Worm (Caenorhabditis elegans) whole organism, mixed stage, embryonic: ENCODE results near the gene tiar-1.
A peak's percentile ranks its signal among the peaks of the same experiment; 100 is the strongest.

Experiments
- M03D4.4 ChIP-seq: sonication (generic microtip); optimal IDR thresholded peaks from 2 replicates; lab custom pipeline; 2017; ENCODE audit warnings: mild to moderate bottlenecking, missing genetic modification characterization, missing compliant biosample characterization
- bed-3 ChIP-seq: fragments of 200-800 bp; sonication (Bioruptor generic); optimal IDR thresholded peaks from 3 replicates; lab custom pipeline; 2018; ENCODE audit warnings: mild to moderate bottlenecking, missing genetic modification characterization, moderate library complexity, missing compliant biosample characterization
- ceh-39 ChIP-seq: fragments of 150-350 bp; optimal IDR thresholded peaks from 2 replicates; lab custom pipeline; 2014; ENCODE audit warnings: missing biosample characterization, missing genetic modification characterization
- ceh-43 ChIP-seq: fragments of 200-800 bp; sonication (Bioruptor generic); optimal IDR thresholded peaks from 2 replicates; lab custom pipeline; 2018; ENCODE audit warnings: mild to moderate bottlenecking, missing genetic modification characterization, moderate library complexity, missing compliant biosample characterization
- ceh-83 ChIP-seq: fragments of 200-800 bp; sonication (Bioruptor generic); optimal IDR thresholded peaks from 2 replicates; lab custom pipeline; 2018; ENCODE audit warnings: mild to moderate bottlenecking, missing genetic modification characterization, missing compliant biosample characterization
- ces-1 ChIP-seq: fragments of 150-350 bp; optimal IDR thresholded peaks from 2 replicates; lab custom pipeline; 2014; ENCODE audit warnings: missing biosample characterization, missing genetic modification reagents, missing genetic modification characterization
- elt-1 ChIP-seq: sonication (generic microtip); optimal IDR thresholded peaks from 2 replicates; lab custom pipeline; 2017; ENCODE audit warnings: missing genetic modification characterization, mild to moderate bottlenecking, missing compliant biosample characterization, antibody characterized with exemption, moderate library complexity, borderline replicate concordance; ENCODE audit not compliant: insufficient read depth
- elt-3 ChIP-seq: fragments of 150-350 bp; optimal IDR thresholded peaks from 2 replicates; lab custom pipeline; 2014; ENCODE audit warnings: missing biosample characterization, missing genetic modification characterization
- ham-2 ChIP-seq: fragments of 200-800 bp; sonication (Bioruptor generic); optimal IDR thresholded peaks from 2 replicates; lab custom pipeline; 2018; ENCODE audit warnings: mild to moderate bottlenecking, missing genetic modification characterization, missing compliant biosample characterization
- hlh-1 ChIP-seq: fragments of 150-350 bp; optimal IDR thresholded peaks from 2 replicates; lab custom pipeline; 2014; ENCODE audit warnings: missing biosample characterization, missing genetic modification reagents, missing genetic modification characterization
- lin-32 ChIP-seq: fragments of 200-800 bp; sonication (Bioruptor generic); optimal IDR thresholded peaks from 2 replicates; lab custom pipeline; 2018; ENCODE audit warnings: mild to moderate bottlenecking, missing genetic modification characterization, missing compliant biosample characterization
- lsy-2 ChIP-seq: fragments of 150-350 bp; optimal IDR thresholded peaks from 2 replicates; lab custom pipeline; 2014; ENCODE audit warnings: missing biosample characterization, missing genetic modification characterization
- mab-5 ChIP-seq: fragments of 150-350 bp; optimal IDR thresholded peaks from 2 replicates; lab custom pipeline; 2014; ENCODE audit warnings: missing biosample characterization, missing genetic modification characterization
- mep-1 ChIP-seq: fragments of 150-350 bp; optimal IDR thresholded peaks from 2 replicates; lab custom pipeline; 2017; ENCODE audit warnings: missing biosample characterization, missing genetic modification reagents, missing genetic modification characterization, inconsistent platforms
- mls-2 ChIP-seq: sonication (generic microtip); optimal IDR thresholded peaks from 2 replicates; lab custom pipeline; 2016; ENCODE audit warnings: mild to moderate bottlenecking, missing genetic modification characterization, moderate library complexity, missing compliant biosample characterization
- nhr-12 ChIP-seq: fragments of 150-350 bp; optimal IDR thresholded peaks from 2 replicates; lab custom pipeline; 2014; ENCODE audit warnings: missing biosample characterization, missing genetic modification characterization
- nhr-2 ChIP-seq: fragments of 150-350 bp; optimal IDR thresholded peaks from 2 replicates; lab custom pipeline; 2014; ENCODE audit warnings: missing biosample characterization, missing genetic modification characterization
- nhr-237 ChIP-seq: fragments of 150-350 bp; optimal IDR thresholded peaks from 2 replicates; lab custom pipeline; 2014; ENCODE audit warnings: missing biosample characterization, missing genetic modification characterization
- nhr-28 ChIP-seq: fragments of 150-350 bp; optimal IDR thresholded peaks from 2 replicates; lab custom pipeline; 2014; ENCODE audit warnings: missing biosample characterization, missing genetic modification characterization
- nhr-76 ChIP-seq: sonication (generic microtip); optimal IDR thresholded peaks from 2 replicates; lab custom pipeline; 2017; ENCODE audit warnings: missing biosample characterization, missing genetic modification characterization
- pha-4 ChIP-seq: fragments of 150-350 bp; optimal IDR thresholded peaks from 2 replicates; lab custom pipeline; 2018; ENCODE audit warnings: missing biosample characterization, missing genetic modification reagents, missing genetic modification characterization
- sem-2 ChIP-seq: fragments of 200-800 bp; sonication (Bioruptor generic); optimal IDR thresholded peaks from 2 replicates; lab custom pipeline; 2018; ENCODE audit warnings: mild to moderate bottlenecking, missing genetic modification characterization, missing compliant biosample characterization
- snpc-4 ChIP-seq: fragments of 150-350 bp; optimal IDR thresholded peaks from 2 replicates; lab custom pipeline; 2014; ENCODE audit warnings: missing biosample characterization, missing genetic modification characterization
- sptf-1 ChIP-seq: sonication (generic microtip); optimal IDR thresholded peaks from 2 replicates; lab custom pipeline; 2017; ENCODE audit warnings: mild to moderate bottlenecking, missing genetic modification characterization, moderate library complexity, missing compliant biosample characterization
- unc-62 ChIP-seq: fragments of 150-350 bp; optimal IDR thresholded peaks from 2 replicates; lab custom pipeline; 2014; ENCODE audit warnings: missing biosample characterization, missing genetic modification reagents, missing genetic modification characterization
- zip-8 ChIP-seq: fragments of 150-350 bp; optimal IDR thresholded peaks from 2 replicates; lab custom pipeline; 2014; ENCODE audit warnings: missing biosample characterization, missing genetic modification characterization

Gene tiar-1

ce11 chrII:5748395-5748794 lies 33.8 kb upstream of the tiar-1 start:
- TF ChIP-seq lsy-2 (no peak), mep-1 (tag; lab: Kevin White, UChicago) (no peak), ceh-43 (GFP tag; lab: Kevin White, UChicago) (no peak), ces-1 (GFP tag; lab: Kevin White, UChicago) (no peak), mls-2 (tag; lab: Kevin White, UChicago) (no peak), nhr-12 (tag; lab: Kevin White, UChicago) (no peak), elt-1 (tag; lab: Kevin White, UChicago) (no peak), unc-62 (GFP tag; lab: Kevin White, UChicago) (no peak)
- TF ChIP-seq, all 35 proteins: peak for 0

ce11 chrII:5747312-5747711 lies 32.7 kb upstream of the tiar-1 start:
- no peak for TF ChIP-seq ceh-39 (tag; lab: Kevin White, UChicago)
- TF ChIP-seq hlh-1 = no peak
- TF ChIP-seq ceh-83 (GFP tag; lab: Kevin White, UChicago) = no peak
- no peak for TF ChIP-seq mab-5
- no peak for TF ChIP-seq lsy-2

- TF ChIP-seq ces-1 (GFP tag; lab: Kevin White, UChicago) = no peak
- TF ChIP-seq zip-8 (tag; lab: Kevin White, UChicago) = peak; percentile 95
- no peak for TF ChIP-seq mep-1 (tag; lab: Kevin White, UChicago)
- peak; percentile 88 for TF ChIP-seq nhr-2 (tag; lab: Kevin White, UChicago)
- TF ChIP-seq unc-62 (GFP tag; lab: Kevin White, UChicago) = no peak
Observed at ce11 chrII:5745088-5745487, 30.5 kb upstream of the tiar-1 start, which contains the start of gene F10C1.9. Gene F10C1.9, minus strand, starts transcription at chrII:5745284.

ce11 chrII:5744342-5744741 lies 29.7 kb upstream of the tiar-1 start:
- no peak for TF ChIP-seq sptf-1 (tag; lab: Kevin White, UChicago)
- no peak for TF ChIP-seq lin-32 (GFP tag; lab: Kevin White, UChicago)
- TF ChIP-seq zip-8 (tag; lab: Kevin White, UChicago) = no peak
- TF ChIP-seq nhr-12 (tag; lab: Kevin White, UChicago) = no peak
- TF ChIP-seq ceh-43 (GFP tag; lab: Kevin White, UChicago) = no peak
- TF ChIP-seq elt-3 (tag; lab: Kevin White, UChicago) = no peak
- TF ChIP-seq M03D4.4 (tag; lab: Kevin White, UChicago) = no peak
- TF ChIP-seq sem-2 = no peak
- no peak for TF ChIP-seq ceh-39 (tag; lab: Kevin White, UChicago)
- no peak for TF ChIP-seq nhr-28 (tag; lab: Kevin White, UChicago)
- TF ChIP-seq mep-1 (tag; lab: Kevin White, UChicago) = no peak

ce11 chrII:5742767-5743166 lies 28.1 kb upstream of the tiar-1 start:
- no peak for TF ChIP-seq nhr-237 (tag; lab: Kevin White, UChicago)
- TF ChIP-seq snpc-4 (tag; lab: Kevin White, UChicago) = no peak
- TF ChIP-seq ham-2 (GFP tag; lab: Kevin White, UChicago) = no peak
- TF ChIP-seq mls-2 (tag; lab: Kevin White, UChicago) = no peak
- TF ChIP-seq lin-32 (GFP tag; lab: Kevin White, UChicago) = no peak

- TF ChIP-seq nhr-237 (tag; lab: Kevin White, UChicago) = no peak
- no peak for TF ChIP-seq hlh-1
- TF ChIP-seq M03D4.4 (tag; lab: Kevin White, UChicago) = no peak
- TF ChIP-seq nhr-2 (tag; lab: Kevin White, UChicago) = no peak
- no peak for TF ChIP-seq pha-4 (tag; lab: Kevin White, UChicago)
- TF ChIP-seq sem-2 = no peak
- no peak for TF ChIP-seq unc-62 (GFP tag; lab: Kevin White, UChicago)
- TF ChIP-seq lsy-2 = no peak
- no peak for TF ChIP-seq nhr-76 (tag; lab: Kevin White, UChicago)
- TF ChIP-seq mls-2 (tag; lab: Kevin White, UChicago) = no peak
- TF ChIP-seq ham-2 (GFP tag; lab: Kevin White, UChicago) = no peak
- no peak for TF ChIP-seq mep-1 (tag; lab: Kevin White, UChicago)
- TF ChIP-seq mab-5 = no peak
- no peak for TF ChIP-seq snpc-4 (tag; lab: Kevin White, UChicago)
- no peak for TF ChIP-seq ceh-39 (tag; lab: Kevin White, UChicago)
- TF ChIP-seq bed-3 (GFP tag; lab: Kevin White, UChicago) = no peak
Observed at ce11 chrII:5738795-5739194, 24.2 kb upstream of the tiar-1 start, which contains the start of gene hlh-14. Gene hlh-14, minus strand, starts transcription at chrII:5738895.
